Fruit fly (Drosophila melanogaster) whole organism, wandering third instar larva: ENCODE data around the gene CG5466.

Source experiments
- Abd-B ChIP-seq: fragments of >200 bp; optimal IDR thresholded peaks from 2 replicates; lab custom pipeline; 2017; ENCODE audit warnings: missing biosample characterization, missing genetic modification characterization
- CG32264 ChIP-seq: fragments of 200-800 bp; sonication (Bioruptor generic); optimal IDR thresholded peaks from 2 replicates; lab custom pipeline; 2016; ENCODE audit warnings: missing biosample characterization, missing genetic modification characterization
- CG9705 ChIP-seq: fragments of 200-800 bp; sonication (Bioruptor generic); optimal IDR thresholded peaks from 2 replicates; lab custom pipeline; 2018; ENCODE audit warnings: missing biosample characterization, mild to moderate bottlenecking, missing genetic modification characterization
- CrebA ChIP-seq: fragments of 200-800 bp; sonication (Bioruptor generic); optimal IDR thresholded peaks from 2 replicates; lab custom pipeline; 2016; ENCODE audit warnings: missing biosample characterization, mild to moderate bottlenecking, missing genetic modification characterization, borderline replicate concordance
- Dfd ChIP-seq: fragments of >200 bp; optimal IDR thresholded peaks from 2 replicates; lab custom pipeline; 2017; ENCODE audit warnings: missing biosample characterization, missing genetic modification characterization
- Dif ChIP-seq: fragments of 200-275, 200-300 bp; sonication (Bioruptor generic); optimal IDR thresholded peaks from 2 replicates; lab custom pipeline; 2018; ENCODE audit warnings: missing biosample characterization, missing genetic modification characterization; ENCODE audit not compliant: partially characterized antibody
- GATAd ChIP-seq: sonication (Bioruptor generic); optimal IDR thresholded peaks from 2 replicates; lab custom pipeline; 2016; ENCODE audit warnings: missing biosample characterization, missing genetic modification characterization
- HLH106 ChIP-seq: fragments of 200-800 bp; optimal IDR thresholded peaks from 3 replicates; lab custom pipeline; 2019; ENCODE audit warnings: missing biosample characterization, mild to moderate bottlenecking, missing genetic modification characterization, moderate library complexity
- Hnf4 ChIP-seq: fragments of 200-800 bp; sonication (Bioruptor generic); optimal IDR thresholded peaks from 2 replicates; lab custom pipeline; 2016; ENCODE audit warnings: missing biosample characterization, mild to moderate bottlenecking, missing genetic modification characterization
- Hr78 ChIP-seq: fragments of >200 bp; optimal IDR thresholded peaks from 2 replicates; lab custom pipeline; 2017; ENCODE audit warnings: missing biosample characterization, missing genetic modification characterization
- Hr83 ChIP-seq: fragments of 200-300 bp; sonication (Bioruptor generic); optimal IDR thresholded peaks from 2 replicates; lab custom pipeline; 2016; ENCODE audit warnings: missing biosample characterization, mild to moderate bottlenecking, missing genetic modification characterization, moderate library complexity; ENCODE audit not compliant: poor library complexity, severe bottlenecking
- Jra ChIP-seq: sonication (Bioruptor generic); optimal IDR thresholded peaks from 2 replicates; lab custom pipeline; 2016; ENCODE audit warnings: missing biosample characterization, missing genetic modification characterization
- Mio ChIP-seq: sonication (Bioruptor generic); optimal IDR thresholded peaks from 2 replicates; lab custom pipeline; 2016; ENCODE audit warnings: missing biosample characterization, missing genetic modification characterization
- Myc ChIP-seq: fragments of >200 bp; optimal IDR thresholded peaks from 2 replicates; lab custom pipeline; 2017
- N ChIP-seq: fragments of >200 bp; optimal IDR thresholded peaks from 2 replicates; lab custom pipeline; 2018; ENCODE audit warnings: missing biosample characterization, missing external identifiers, missing genetic modification characterization
- OdsH ChIP-seq: fragments of 200-800 bp; sonication (Bioruptor generic); optimal IDR thresholded peaks from 2 replicates; lab custom pipeline; 2016; ENCODE audit warnings: missing biosample characterization, mild to moderate bottlenecking, missing genetic modification characterization
- Rel ChIP-seq, 2 experiments: fragments of 200-800 bp; sonication (Bioruptor generic) in 1 of 2; optimal IDR thresholded peaks; 2 replicates in 1 of 2; 3 replicates in 1 of 2; lab custom pipeline; 2016 to 2019; ENCODE audit warnings: mild to moderate bottlenecking in 2 of 2, missing biosample characterization in 2 of 2, missing genetic modification characterization in 2 of 2, moderate library complexity in 1 of 2
- Sp1 ChIP-seq: fragments of 200-800 bp; sonication (Bioruptor generic); optimal IDR thresholded peaks from 3 replicates; lab custom pipeline; 2019; ENCODE audit warnings: missing biosample characterization, mild to moderate bottlenecking, missing genetic modification characterization, moderate library complexity
- Vsx2 ChIP-seq: fragments of 200-300, 225-300 bp; sonication (Bioruptor generic); optimal IDR thresholded peaks from 2 replicates; lab custom pipeline; 2018; ENCODE audit warnings: missing biosample characterization, missing genetic modification characterization; ENCODE audit not compliant: partially characterized antibody
- br ChIP-seq: fragments of 200-800 bp; sonication (Bioruptor generic); optimal IDR thresholded peaks from 2 replicates; lab custom pipeline; 2016; ENCODE audit warnings: missing biosample characterization, missing genetic modification characterization
- brk ChIP-seq: fragments of 200-800 bp; sonication (Bioruptor generic); optimal IDR thresholded peaks from 2 replicates; lab custom pipeline; 2016; ENCODE audit warnings: missing biosample characterization, mild to moderate bottlenecking, missing genetic modification characterization
- dl ChIP-seq, 2 experiments: fragments of 175-275, 200-275 bp in 1 of 2; fragments of 200-275 bp in 1 of 2; sonication (Bioruptor generic); optimal IDR thresholded peaks; lab custom pipeline; 2018; ENCODE audit warnings: mild to moderate bottlenecking in 2 of 2, missing biosample characterization in 2 of 2, missing genetic modification characterization in 2 of 2, moderate library complexity in 2 of 2; ENCODE audit not compliant: partially characterized antibody in 2 of 2, insufficient read depth in 1 of 2
- dmrt93B ChIP-seq: fragments of 200-800 bp; sonication (Bioruptor generic); optimal IDR thresholded peaks from 2 replicates; lab custom pipeline; 2018; ENCODE audit warnings: missing biosample characterization, mild to moderate bottlenecking, missing genetic modification characterization
- dsf ChIP-seq: sonication (Bioruptor generic); optimal IDR thresholded peaks from 2 replicates; lab custom pipeline; 2016; ENCODE audit warnings: missing biosample characterization, missing genetic modification characterization, borderline replicate concordance
- ey ChIP-seq: fragments of 200-800 bp; sonication (Bioruptor generic); optimal IDR thresholded peaks from 2 replicates; lab custom pipeline; 2016; ENCODE audit warnings: missing biosample characterization, missing genetic modification characterization
- foxo ChIP-seq, 2 experiments: fragments of 200-800 bp; sonication (Bioruptor generic); optimal IDR thresholded peaks; 2 replicates in 1 of 2; 3 replicates in 1 of 2; lab custom pipeline; 2016 to 2017; ENCODE audit warnings: missing biosample characterization in 2 of 2, missing genetic modification characterization in 2 of 2
- fru ChIP-seq: fragments of 200-800 bp; sonication (Bioruptor generic); optimal IDR thresholded peaks from 3 replicates; lab custom pipeline; 2016; ENCODE audit warnings: missing biosample characterization, mild to moderate bottlenecking, missing genetic modification characterization
- h ChIP-seq: fragments of 200-800 bp; sonication (Bioruptor generic); optimal IDR thresholded peaks from 3 replicates; lab custom pipeline; 2016; ENCODE audit warnings: missing biosample characterization, mild to moderate bottlenecking, missing genetic modification characterization
- jim ChIP-seq: fragments of 175-275, 200-325 bp; sonication (Bioruptor generic); optimal IDR thresholded peaks from 2 replicates; lab custom pipeline; 2016; ENCODE audit warnings: missing biosample characterization, mild to moderate bottlenecking, missing genetic modification characterization
- lola ChIP-seq: fragments of >200 bp; optimal IDR thresholded peaks from 2 replicates; lab custom pipeline; 2017; ENCODE audit warnings: missing biosample characterization, missing genetic modification characterization
- pan ChIP-seq: fragments of >200 bp; optimal IDR thresholded peaks from 2 replicates; lab custom pipeline; 2017
- psq ChIP-seq: fragments of 200-800 bp; sonication (Bioruptor generic); optimal IDR thresholded peaks from 3 replicates; lab custom pipeline; 2017; ENCODE audit warnings: missing biosample characterization, mild to moderate bottlenecking, missing genetic modification characterization, moderate library complexity
- rgr ChIP-seq: fragments of 200-800 bp; sonication (Bioruptor generic); optimal IDR thresholded peaks from 3 replicates; lab custom pipeline; 2016; ENCODE audit warnings: missing biosample characterization, mild to moderate bottlenecking, missing genetic modification characterization
- sage ChIP-seq: fragments of 200-800 bp; sonication (Bioruptor generic); optimal IDR thresholded peaks from 2 replicates; lab custom pipeline; 2016; ENCODE audit warnings: missing biosample characterization, mild to moderate bottlenecking, missing genetic modification characterization
- sv ChIP-seq: fragments of 200-800 bp; sonication (Bioruptor generic); optimal IDR thresholded peaks from 3 replicates; lab custom pipeline; 2016; ENCODE audit warnings: missing biosample characterization, missing genetic modification characterization
- tai ChIP-seq: sonication (Bioruptor generic); optimal IDR thresholded peaks from 2 replicates; lab custom pipeline; 2016; ENCODE audit warnings: missing biosample characterization, missing genetic modification characterization
- usp ChIP-seq: fragments of >200 bp; optimal IDR thresholded peaks from 2 replicates; lab custom pipeline; 2017; ENCODE audit warnings: missing biosample characterization, missing genetic modification characterization
- woc ChIP-seq: sonication (Bioruptor generic); optimal IDR thresholded peaks from 2 replicates; lab custom pipeline; 2016; ENCODE audit warnings: missing biosample characterization, mild to moderate bottlenecking, missing genetic modification characterization

Gene CG5466

dm6 chr3R:20594194-20595144 lies 23.2 kb upstream of the CG5466 start:
- TF ChIP-seq CG9705 (GFP tag; lab: Kevin White, UChicago) (peak; percentile 56), psq (peak; percentile 82), Hnf4 (GFP tag; lab: Kevin White, UChicago) (peak; percentile 54), pan (lab: Kevin White, UChicago) (no peak), GATAd (no peak), dsf (GFP tag; lab: Kevin White, UChicago) (peak; percentile 1), usp (GFP tag; lab: Kevin White, UChicago) (no peak), sv (GFP tag; lab: Kevin White, UChicago) (peak; percentile 53), Jra (no peak), foxo (GFP tag; optimal IDR thresholded peaks at IDR 0.05; lab: Kevin White, UChicago) (peak in 1 of 2 experiments; percentile 86), Myc (lab: Kevin White, UChicago) (no peak), lola (GFP tag; lab: Kevin White, UChicago) (no peak), tai (GFP tag; lab: Kevin White, UChicago) (no peak), Dif (GFP tag; lab: Kevin White, UChicago) (peak; percentile 49), N (GFP tag; lab: Kevin White, UChicago) (no peak), Vsx2 (GFP tag; lab: Kevin White, UChicago) (no peak), fru (peak; percentile 64), brk (GFP tag; lab: Kevin White, UChicago) (peak; percentile 64), jim (GFP tag; lab: Kevin White, UChicago) (no peak), Hr78 (no peak), dl (GFP tag; optimal IDR thresholded peaks at IDR 0.05; lab: Kevin White, UChicago; ENCODE audit: insufficient read depth in 1 of 2, partially characterized antibody in 2 of 2) (peak; percentile 51 to 74), CG32264 (no peak), Sp1 (GFP tag; lab: Kevin White, UChicago) (peak; percentile 90), Rel (GFP tag; optimal IDR thresholded peaks at IDR 0.05; lab: Kevin White, UChicago) (no peak), Rel (tag; optimal IDR thresholded peaks at IDR 0.05; lab: Kevin White, UChicago) (peak; percentile 19), rgr (GFP tag; lab: Kevin White, UChicago) (peak; percentile 89), dmrt93B (GFP tag; lab: Kevin White, UChicago) (peak; percentile 69), Mio (GFP tag; lab: Kevin White, UChicago) (no peak), woc (GFP tag; lab: Kevin White, UChicago) (peak; percentile 44), Abd-B (GFP tag; lab: Kevin White, UChicago) (no peak), br (GFP tag; lab: Kevin White, UChicago) (peak; percentile 9), OdsH (peak; percentile 91), h (GFP tag; lab: Kevin White, UChicago) (peak; percentile 68), sage (peak; percentile 16), ey (peak; percentile 44), Hr83 (GFP tag; lab: Kevin White, UChicago) (peak; percentile 8), HLH106 (tag; lab: Kevin White, UChicago) (peak; percentile 83), Dfd (no peak), CrebA (GFP tag; lab: Kevin White, UChicago) (no peak)

- no peak for TF ChIP-seq Hr83 (GFP tag; lab: Kevin White, UChicago)
- TF ChIP-seq Sp1 (GFP tag; lab: Kevin White, UChicago) = no peak
- no peak for TF ChIP-seq Jra
- TF ChIP-seq, all 38 proteins: peak for 0
Measured at dm6 chr3R:20595145-20595812, 22.4 kb upstream of the CG5466 start.
